Fruit fly (Drosophila melanogaster) whole organism, pupa: ENCODE data around the gene Uqcc1.

Experiments used
- CG10348 ChIP-seq: fragments of 200-800 bp; sonication (Bioruptor generic); IDR thresholded peaks from 2 replicates; pipeline ENCODE4 v1.3.6; 2022; ENCODE audit warnings: missing biosample characterization, missing genetic modification characterization
- CG12605 ChIP-seq: fragments of 200-800 bp; sonication (Bioruptor generic); IDR thresholded peaks from 2 replicates; pipeline ENCODE4 v1.3.6; 2022; ENCODE audit warnings: missing biosample characterization, missing genetic modification characterization
- CG13204 ChIP-seq: fragments of 200-800 bp; sonication (Bioruptor generic); optimal IDR thresholded peaks from 2 replicates; lab custom pipeline; 2018; ENCODE audit warnings: missing biosample characterization, mild to moderate bottlenecking, missing genetic modification characterization, moderate library complexity
- CG14655 ChIP-seq: fragments of 200-800 bp; sonication (Bioruptor generic); optimal IDR thresholded peaks from 3 replicates; lab custom pipeline; 2017; ENCODE audit warnings: mild to moderate bottlenecking, missing biosample characterization, missing genetic modification reagents, missing genetic modification characterization
- CG15710 ChIP-seq: fragments of 200-800 bp; sonication (Bioruptor generic); optimal IDR thresholded peaks from 2 replicates; lab custom pipeline; 2018; ENCODE audit warnings: missing biosample characterization, mild to moderate bottlenecking, missing genetic modification characterization, moderate library complexity
- CG17806 ChIP-seq: fragments of 200-800 bp; sonication (Bioruptor generic); optimal IDR thresholded peaks from 2 replicates; lab custom pipeline; 2018; ENCODE audit warnings: missing biosample characterization, mild to moderate bottlenecking, missing genetic modification characterization, moderate library complexity
- CG32121 ChIP-seq: fragments of 200-800 bp; sonication (Bioruptor generic); IDR thresholded peaks from 2 replicates; pipeline ENCODE4 v1.3.6; 2022; ENCODE audit warnings: missing biosample characterization, missing genetic modification characterization
- CG34367 ChIP-seq: fragments of 200-800 bp; sonication (Bioruptor generic); optimal IDR thresholded peaks from 2 replicates; lab custom pipeline; 2018; ENCODE audit warnings: missing biosample characterization, mild to moderate bottlenecking, missing genetic modification characterization
- CG4496 ChIP-seq: fragments of 200-800 bp; sonication (Bioruptor generic); IDR thresholded peaks from 3 replicates; pipeline ENCODE4 v1.3.6; 2022; ENCODE audit warnings: missing biosample characterization, missing genetic modification characterization
- CG8159 ChIP-seq: fragments of 200-800 bp; sonication (Bioruptor generic); optimal IDR thresholded peaks from 3 replicates; lab custom pipeline; 2018; ENCODE audit warnings: missing biosample characterization, mild to moderate bottlenecking, missing genetic modification characterization, moderate library complexity
- CG8301 ChIP-seq: fragments of 200-800 bp; sonication (Bioruptor generic); optimal IDR thresholded peaks from 2 replicates; lab custom pipeline; 2018; ENCODE audit warnings: missing biosample characterization, mild to moderate bottlenecking, missing genetic modification characterization
- CG9948 ChIP-seq: fragments of 200-800 bp; sonication (Bioruptor generic); optimal IDR thresholded peaks from 2 replicates; lab custom pipeline; 2018; ENCODE audit warnings: missing biosample characterization, mild to moderate bottlenecking, missing genetic modification characterization, moderate library complexity
- D1 ChIP-seq: fragments of 200-800 bp; sonication (Bioruptor generic); optimal IDR thresholded peaks from 2 replicates; lab custom pipeline; 2018; ENCODE audit warnings: missing biosample characterization, mild to moderate bottlenecking, missing genetic modification characterization, moderate library complexity
- EcR ChIP-seq: fragments of 200-800 bp; sonication (Bioruptor generic); optimal IDR thresholded peaks from 3 replicates; lab custom pipeline; 2019; ENCODE audit warnings: missing biosample characterization, missing genetic modification characterization, mild to moderate bottlenecking, moderate library complexity, missing genetic modification reagents
- Ets98B ChIP-seq: fragments of 200-800 bp; sonication (Bioruptor generic); IDR thresholded peaks from 2 replicates; pipeline ENCODE4 v1.3.6; 2022; ENCODE audit warnings: missing biosample characterization, missing genetic modification characterization
- Pif1A ChIP-seq: fragments of 200-800 bp; sonication (Bioruptor generic); optimal IDR thresholded peaks from 3 replicates; lab custom pipeline; 2016; ENCODE audit warnings: missing biosample characterization, missing genetic modification characterization
- Pif1B ChIP-seq: fragments of 200-800 bp; sonication (Bioruptor generic); optimal IDR thresholded peaks from 3 replicates; lab custom pipeline; 2016; ENCODE audit warnings: missing biosample characterization, missing genetic modification characterization
- Snoo ChIP-seq: fragments of 200-800 bp; sonication (Bioruptor generic); optimal IDR thresholded peaks from 3 replicates; lab custom pipeline; 2017; ENCODE audit warnings: missing biosample characterization, mild to moderate bottlenecking, missing genetic modification characterization, inconsistent platforms
- fd96Ca ChIP-seq: fragments of 200-800 bp; sonication (Bioruptor generic); IDR thresholded peaks from 3 replicates; pipeline ENCODE4 v1.3.6; 2022; ENCODE audit warnings: missing biosample characterization, missing genetic modification characterization
- gl ChIP-seq: fragments of 200-800 bp; sonication (Bioruptor generic); optimal IDR thresholded peaks from 2 replicates; lab custom pipeline; 2018; ENCODE audit warnings: missing biosample characterization, mild to moderate bottlenecking, missing genetic modification characterization
- rn ChIP-seq: fragments of 200-800 bp; sonication (Bioruptor generic); IDR thresholded peaks from 2 replicates; pipeline ENCODE4 v1.3.6; 2022; ENCODE audit warnings: missing biosample characterization, missing genetic modification characterization

The Uqcc1 gene

dm6 chr3L:6977391-6977790 lies 19.5 kb upstream of the Uqcc1 start:
- TF ChIP-seq CG9948 (tag; lab: Kevin White, UChicago) (peak; percentile 65), CG4496 (GFP tag; lab: Robert Waterston, UW) (peak; percentile 71), CG15710 (tag; lab: Kevin White, UChicago) (peak; percentile 64), Ets98B (peak; percentile 69), CG12605 (GFP tag; lab: Robert Waterston, UW) (peak; percentile 76; the same call in 1 of the 2 replicates), Pif1B (GFP tag; lab: Kevin White, UChicago) (peak; percentile 36), CG8301 (tag; lab: Kevin White, UChicago) (peak; percentile 59), CG10348 (no peak), rn (GFP tag; lab: Robert Waterston, UW) (peak; percentile 72), Snoo (tag; lab: Kevin White, UChicago) (peak; percentile 75), CG17806 (tag; lab: Kevin White, UChicago) (peak; percentile 67), CG14655 (GFP tag; lab: Kevin White, UChicago) (peak; percentile 76), CG8159 (tag; lab: Kevin White, UChicago) (peak; percentile 75), CG13204 (GFP tag; lab: Kevin White, UChicago) (no peak), D1 (tag; lab: Kevin White, UChicago) (no peak), gl (tag; lab: Kevin White, UChicago) (peak; percentile 8), Pif1A (GFP tag; lab: Kevin White, UChicago) (peak; percentile 41), EcR (GFP tag; lab: Kevin White, UChicago) (peak; percentile 25), fd96Ca (GFP tag; lab: Robert Waterston, UW) (peak; percentile 78), CG34367 (tag; lab: Kevin White, UChicago) (peak; percentile 38), CG32121 (GFP tag; lab: Robert Waterston, UW) (peak; percentile 83)

DNA sequence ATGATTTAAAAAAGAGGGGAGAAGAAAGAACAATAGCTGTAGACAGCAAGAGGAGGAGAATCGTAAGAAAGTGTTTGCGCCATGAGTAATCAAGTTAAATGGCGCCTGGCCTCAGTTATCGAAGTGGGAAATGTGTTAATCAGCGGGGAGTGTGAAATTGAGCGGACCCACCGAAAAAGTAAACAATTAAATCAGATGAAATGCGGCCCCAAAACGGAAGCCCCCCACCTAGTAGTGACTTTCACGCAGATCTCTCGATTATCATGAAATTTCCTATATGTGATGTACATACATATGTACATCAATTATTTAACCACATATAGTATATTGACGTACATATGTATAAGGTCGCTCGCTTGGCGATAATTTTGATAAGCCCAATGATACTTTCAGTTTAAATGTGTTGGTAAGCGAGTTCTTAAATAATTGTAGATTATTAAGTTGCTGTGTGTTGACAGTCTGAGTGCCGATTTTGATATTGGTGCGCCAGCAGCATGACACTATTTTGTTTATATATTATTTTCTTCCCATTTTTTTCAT lies 18.8 kb upstream of the Uqcc1 start:
- TF ChIP-seq CG8301 (tag; lab: Kevin White, UChicago) = no peak
- TF ChIP-seq CG15710 (tag; lab: Kevin White, UChicago) = no peak
- no peak for TF ChIP-seq CG13204 (GFP tag; lab: Kevin White, UChicago)
- no peak for TF ChIP-seq CG14655 (GFP tag; lab: Kevin White, UChicago)
- TF ChIP-seq CG10348 = no peak
- no peak for TF ChIP-seq Snoo (tag; lab: Kevin White, UChicago)
- no peak for TF ChIP-seq CG4496 (GFP tag; lab: Robert Waterston, UW)
- no peak for TF ChIP-seq D1 (tag; lab: Kevin White, UChicago)
- TF ChIP-seq rn (GFP tag; lab: Robert Waterston, UW) = no peak
- no peak for TF ChIP-seq Ets98B
- no peak for TF ChIP-seq fd96Ca (GFP tag; lab: Robert Waterston, UW)
- no peak for TF ChIP-seq CG17806 (tag; lab: Kevin White, UChicago)
- TF ChIP-seq CG8159 (tag; lab: Kevin White, UChicago) = no peak

DNA sequence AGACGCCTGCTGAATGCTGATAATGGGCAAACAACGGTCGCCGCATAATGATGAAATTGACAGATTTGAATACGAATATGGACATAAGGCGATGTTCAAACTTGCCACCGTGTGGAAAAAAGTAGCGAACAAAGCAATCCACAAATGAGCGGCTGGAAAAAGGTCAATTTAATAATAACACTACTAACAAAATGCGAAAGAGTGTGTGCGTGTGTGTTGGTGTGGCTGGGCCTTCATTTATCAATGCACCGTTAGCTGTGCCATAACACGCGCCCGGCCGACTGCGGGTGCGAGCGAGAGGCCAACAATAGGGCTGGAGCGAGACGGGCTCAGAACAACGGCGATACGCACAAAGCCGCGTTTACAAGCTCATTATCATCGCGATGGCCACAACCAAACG lies 18.0 kb upstream of the Uqcc1 start:
- no peak for TF ChIP-seq Pif1A (GFP tag; lab: Kevin White, UChicago)
- no peak for TF ChIP-seq gl (tag; lab: Kevin White, UChicago)
- no peak for TF ChIP-seq CG8301 (tag; lab: Kevin White, UChicago)
- TF ChIP-seq D1 (tag; lab: Kevin White, UChicago) = no peak
- TF ChIP-seq Ets98B = no peak
- TF ChIP-seq CG34367 (tag; lab: Kevin White, UChicago) = no peak
- TF ChIP-seq CG10348 = no peak
- no peak for TF ChIP-seq Snoo (tag; lab: Kevin White, UChicago)
- TF ChIP-seq EcR (GFP tag; lab: Kevin White, UChicago) = no peak
- TF ChIP-seq CG12605 (GFP tag; lab: Robert Waterston, UW) = no peak
- no peak for TF ChIP-seq CG9948 (tag; lab: Kevin White, UChicago)

- no peak for TF ChIP-seq rn (GFP tag; lab: Robert Waterston, UW)
- no peak for TF ChIP-seq EcR (GFP tag; lab: Kevin White, UChicago)
- no peak for TF ChIP-seq gl (tag; lab: Kevin White, UChicago)
- no peak for TF ChIP-seq D1 (tag; lab: Kevin White, UChicago)
- TF ChIP-seq CG9948 (tag; lab: Kevin White, UChicago) = no peak
- no peak for TF ChIP-seq CG34367 (tag; lab: Kevin White, UChicago)
- TF ChIP-seq Pif1B (GFP tag; lab: Kevin White, UChicago) = no peak
- no peak for TF ChIP-seq CG12605 (GFP tag; lab: Robert Waterston, UW)
- TF ChIP-seq CG8159 (tag; lab: Kevin White, UChicago) = no peak
- TF ChIP-seq CG14655 (GFP tag; lab: Kevin White, UChicago) = no peak
- no peak for TF ChIP-seq CG8301 (tag; lab: Kevin White, UChicago)
- TF ChIP-seq CG4496 (GFP tag; lab: Robert Waterston, UW) = no peak
- TF ChIP-seq CG32121 (GFP tag; lab: Robert Waterston, UW) = no peak
- TF ChIP-seq fd96Ca (GFP tag; lab: Robert Waterston, UW) = no peak
- no peak for TF ChIP-seq Snoo (tag; lab: Kevin White, UChicago)
- TF ChIP-seq CG17806 (tag; lab: Kevin White, UChicago) = no peak
- no peak for TF ChIP-seq CG15710 (tag; lab: Kevin White, UChicago)
- no peak for TF ChIP-seq CG10348
Measured at dm6 chr3L:6972367-6972766, 14.5 kb upstream of the Uqcc1 start, which contains the start of gene CG10063. Gene CG10063, minus strand, starts transcription at chr3L:6972467.

DNA sequence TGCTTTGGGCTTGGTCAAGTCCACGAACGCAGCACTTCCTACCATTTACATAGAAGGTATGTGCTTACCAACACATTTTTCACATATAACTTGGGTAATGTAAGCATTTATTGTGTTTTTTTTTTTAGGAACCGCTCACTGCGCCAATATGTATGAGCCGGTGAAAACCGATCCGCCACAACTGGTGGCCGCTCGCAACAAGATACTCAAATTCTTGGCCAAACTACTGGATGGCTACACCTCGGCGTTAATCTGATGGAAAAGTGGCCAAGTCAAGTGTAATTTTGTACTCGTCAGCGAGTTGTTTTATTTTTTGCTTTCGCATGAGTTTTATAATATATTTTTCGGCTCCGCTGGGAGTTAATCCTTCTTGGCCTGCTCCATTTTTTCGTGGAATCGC lies 13.4 kb upstream of the Uqcc1 start:
- TF ChIP-seq CG17806 (tag; lab: Kevin White, UChicago) (no peak), CG12605 (GFP tag; lab: Robert Waterston, UW) (no peak), CG15710 (tag; lab: Kevin White, UChicago) (no peak), CG8159 (tag; lab: Kevin White, UChicago) (no peak), Pif1A (GFP tag; lab: Kevin White, UChicago) (no peak), CG10348 (no peak), fd96Ca (GFP tag; lab: Robert Waterston, UW) (no peak), CG4496 (GFP tag; lab: Robert Waterston, UW) (no peak), CG13204 (GFP tag; lab: Kevin White, UChicago) (no peak), CG32121 (GFP tag; lab: Robert Waterston, UW) (no peak), Ets98B (no peak), EcR (GFP tag; lab: Kevin White, UChicago) (no peak), Snoo (tag; lab: Kevin White, UChicago) (no peak)
